Worm (Caenorhabditis elegans) whole organism, early embryonic: Measurements from ENCODE around the gene mig-21.

Experiments used
- B0310.2 ChIP-seq: sonication (generic microtip); optimal IDR thresholded peaks from 2 replicates; lab custom pipeline; 2016; ENCODE audit warnings: mild to moderate bottlenecking, missing genetic modification characterization, missing compliant biosample characterization
- ama-1 ChIP-seq: fragments of 150-350 bp; optimal IDR thresholded peaks from 2 replicates; lab custom pipeline; 2014
- tbx-11 ChIP-seq: fragments of 200-800 bp; sonication (Bioruptor generic); IDR thresholded peaks from 2 replicates; pipeline ENCODE4 v1.3.6; 2022; ENCODE audit warnings: missing genetic modification characterization, missing compliant biosample characterization
- tra-4 ChIP-seq: sonication (generic microtip); optimal IDR thresholded peaks from 2 replicates; lab custom pipeline; 2017; ENCODE audit warnings: missing genetic modification characterization, missing compliant biosample characterization

- TF ChIP-seq ama-1 (lab: Kevin White, UChicago) (no peak), B0310.2 (no peak), tbx-11 (GFP tag; lab: Robert Waterston, UW) (no peak), tra-4 (no peak)
Observed at ce11 chrIII:5842920-5843319, 35.3 kb downstream of the mig-21 start.
